Worm (Caenorhabditis elegans): ENCODE results near the gene F13A2.3.

Gene F13A2.3

DNA sequence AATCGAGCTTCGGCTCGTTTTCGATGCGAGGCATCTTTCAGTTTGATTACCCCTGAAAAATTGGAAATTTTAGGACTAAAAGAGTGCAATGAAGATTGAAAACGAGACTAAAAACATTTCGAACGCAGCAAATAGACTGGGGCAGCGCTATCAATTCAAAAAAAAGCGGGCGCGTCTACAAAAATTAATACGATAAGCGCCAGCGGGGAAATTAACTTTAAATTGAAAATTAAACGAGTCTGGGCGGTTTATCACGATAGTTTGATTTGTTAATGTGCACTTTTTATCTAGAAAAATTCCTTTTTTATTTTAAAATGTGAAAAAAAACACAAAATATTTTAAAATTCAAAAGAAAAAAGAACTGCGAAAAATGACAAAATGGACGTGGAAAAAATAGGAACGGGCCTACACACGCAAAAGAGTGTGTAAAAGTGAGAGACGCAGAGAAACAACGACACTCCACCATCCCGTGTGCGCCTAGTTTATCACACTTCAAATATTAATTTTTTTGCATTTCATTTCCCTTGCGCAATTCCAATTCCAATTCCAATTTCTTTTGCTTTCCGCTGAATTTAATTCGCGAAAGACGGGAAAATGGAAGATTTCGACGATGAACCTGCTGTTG, 24.7 kb downstream of the F13A2.3 start, which contains the start of the genes gmpr-1 and fipp-1:
gmpr-1 (minus strand) TSS at position 75 of the 625 bp plus-strand sequence.
fipp-1 (plus strand) TSS at position 499 of the 625 bp plus-strand sequence.
- TF ChIP-seq nhr-21 (tag; optimal IDR thresholded peaks at IDR 0.05) (no peak), egl-27 (tag; optimal IDR thresholded peaks at IDR 0.05) (peak; percentile 27), gmeb-1 (tag; optimal IDR thresholded peaks at IDR 0.05) (peak; percentile 73), crh-2 (tag; optimal IDR thresholded peaks at IDR 0.05) (peak; percentile 65), unc-39 (tag; optimal IDR thresholded peaks at IDR 0.05) (no peak), C34F6.9 (tag; optimal IDR thresholded peaks at IDR 0.05) (peak; percentile 60), Y55F3AM.14 (GFP tag; optimal IDR thresholded peaks at IDR 0.05) (no peak), ztf-11 (tag; optimal IDR thresholded peaks at IDR 0.05) (no peak), lin-11 (tag; optimal IDR thresholded peaks at IDR 0.05) (no peak), sem-4 (tag; optimal IDR thresholded peaks at IDR 0.05) (no peak), lsy-2 (tag; optimal IDR thresholded peaks at IDR 0.05) (peak; percentile 40 to 77), sma-3 (GFP tag; optimal IDR thresholded peaks at IDR 0.05) (peak; percentile 36), F13H6.1 (tag; optimal IDR thresholded peaks at IDR 0.05) (peak; percentile 40), nhr-129 (tag; optimal IDR thresholded peaks at IDR 0.05) (peak; percentile 38), nhr-6 (tag; optimal IDR thresholded peaks at IDR 0.05) (peak; percentile 27), fos-1 (tag; optimal IDR thresholded peaks at IDR 0.05) (no peak), mab-5 (tag; optimal IDR thresholded peaks at IDR 0.05) (peak; percentile 39), mbf-1 (tag; optimal IDR thresholded peaks at IDR 0.05) (no peak), sma-9 (GFP tag; optimal IDR thresholded peaks at IDR 0.05) (peak; percentile 16), sma-9 (tag; optimal IDR thresholded peaks at IDR 0.05) (no peak), nhr-25 (tag; optimal IDR thresholded peaks at IDR 0.05) (peak; percentile 57), R02D3.7 (tag; optimal IDR thresholded peaks at IDR 0.05) (no peak), nhr-12 (tag; optimal IDR thresholded peaks at IDR 0.05) (no peak), elt-1 (tag; optimal IDR thresholded peaks at IDR 0.05) (no peak), skn-1 (tag; optimal IDR thresholded peaks at IDR 0.05) (no peak), ceh-82 (tag; optimal IDR thresholded peaks at IDR 0.05) (no peak), unc-55 (GFP tag; optimal IDR thresholded peaks at IDR 0.05) (peak; percentile 79), blmp-1 (tag; optimal IDR thresholded peaks at IDR 0.05; ENCODE audit: insufficient read depth) (no peak), ceh-16 (tag; optimal IDR thresholded peaks at IDR 0.05) (no peak)

DNA sequence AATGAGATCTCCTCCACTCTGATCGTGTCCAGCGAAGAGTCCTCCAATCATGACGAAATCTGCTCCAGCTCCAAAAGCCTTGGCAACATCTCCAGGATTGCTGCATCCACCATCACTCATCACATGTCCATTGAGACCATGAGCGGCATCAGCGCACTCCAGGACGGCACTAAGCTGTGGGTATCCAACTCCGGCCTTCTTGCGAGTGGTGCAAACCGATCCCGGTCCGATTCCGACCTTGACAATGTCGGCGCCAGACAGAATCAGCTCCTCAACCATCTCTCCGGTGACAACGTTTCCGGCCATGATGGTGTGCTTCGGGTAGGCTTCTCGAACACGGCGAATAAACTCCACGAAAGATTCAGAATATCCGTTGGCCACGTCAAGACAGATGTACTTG, 25.6 kb downstream of the F13A2.3 start:
- TF ChIP-seq zag-1 (tag; optimal IDR thresholded peaks at IDR 0.05) (no peak), lin-13 (GFP tag; optimal IDR thresholded peaks at IDR 0.05) (no peak), snpc-4 (tag; optimal IDR thresholded peaks at IDR 0.05) (no peak), nhr-6 (tag; optimal IDR thresholded peaks at IDR 0.05) (no peak), nhr-23 (tag; optimal IDR thresholded peaks at IDR 0.05) (no peak), ztf-11 (tag; optimal IDR thresholded peaks at IDR 0.05) (no peak), elt-1 (tag; optimal IDR thresholded peaks at IDR 0.05) (no peak), ama-1 (optimal IDR thresholded peaks at IDR 0.05) (no peak), gmeb-1 (tag; optimal IDR thresholded peaks at IDR 0.05) (no peak), ztf-4 (tag; optimal IDR thresholded peaks at IDR 0.05) (no peak), R02D3.7 (tag; optimal IDR thresholded peaks at IDR 0.05) (no peak), dmd-4 (tag; optimal IDR thresholded peaks at IDR 0.05) (no peak)

DNA sequence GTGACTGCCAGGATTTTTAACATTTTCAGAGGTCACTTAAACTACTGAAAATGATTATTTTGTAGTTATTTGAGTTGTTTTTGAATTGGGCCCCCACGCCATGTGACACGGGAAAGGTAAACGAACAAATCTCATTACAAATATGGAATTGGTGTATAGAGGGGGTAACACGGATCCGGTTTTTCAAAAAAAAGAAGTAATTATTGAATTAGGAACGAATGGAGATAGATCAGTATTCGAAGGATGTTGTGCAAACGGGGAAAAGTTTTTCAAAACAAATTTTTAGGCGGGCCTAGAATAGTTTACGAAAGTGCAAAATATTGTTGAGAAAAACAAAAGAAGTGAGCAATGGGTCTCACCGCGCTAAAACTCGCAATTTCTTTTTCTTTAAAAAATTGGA, 29.7 kb downstream of the F13A2.3 start, which contains the start of gene F32D1.11:
F32D1.11 (minus strand) TSS at position 101 of the 400 bp plus-strand sequence.
- TF ChIP-seq lin-11 (tag; optimal IDR thresholded peaks at IDR 0.05): no peak
- TF ChIP-seq sma-9 (GFP tag; optimal IDR thresholded peaks at IDR 0.05): no peak
- TF ChIP-seq sma-9 (tag; optimal IDR thresholded peaks at IDR 0.05): no peak
- TF ChIP-seq elt-3 (tag; optimal IDR thresholded peaks at IDR 0.05): no peak
- TF ChIP-seq ztf-4 (tag; optimal IDR thresholded peaks at IDR 0.05): no peak
- no peak for TF ChIP-seq skn-1 (tag; optimal IDR thresholded peaks at IDR 0.05)
- no peak for TF ChIP-seq sem-4 (tag; optimal IDR thresholded peaks at IDR 0.05)
- no peak for TF ChIP-seq sma-3 (GFP tag; optimal IDR thresholded peaks at IDR 0.05)
- no peak for TF ChIP-seq lin-39 (tag; optimal IDR thresholded peaks at IDR 0.05)
- no peak for TF ChIP-seq C34F6.9 (tag; optimal IDR thresholded peaks at IDR 0.05)
- no peak for TF ChIP-seq ztf-1 (GFP tag; conservative IDR thresholded peaks at IDR 0.05)
- no peak for TF ChIP-seq blmp-1 (tag; optimal IDR thresholded peaks at IDR 0.05; ENCODE audit: insufficient read depth)
- TF ChIP-seq mbf-1 (tag; optimal IDR thresholded peaks at IDR 0.05): no peak
- TF ChIP-seq lsy-2 (tag; optimal IDR thresholded peaks at IDR 0.05): no peak
- TF ChIP-seq unc-62 (GFP tag; optimal IDR thresholded peaks at IDR 0.05): no peak
- no peak for TF ChIP-seq crh-2 (tag; optimal IDR thresholded peaks at IDR 0.05)
- TF ChIP-seq nhr-10 (tag; optimal IDR thresholded peaks at IDR 0.05): no peak
- no peak for TF ChIP-seq nhr-6 (tag; optimal IDR thresholded peaks at IDR 0.05)
- TF ChIP-seq snpc-4 (tag; optimal IDR thresholded peaks at IDR 0.05): no peak
- TF ChIP-seq unc-55 (GFP tag; optimal IDR thresholded peaks at IDR 0.05): no peak
- no peak for TF ChIP-seq zag-1 (tag; optimal IDR thresholded peaks at IDR 0.05)
